Worm (Caenorhabditis elegans): Measurements from ENCODE around the gene R05G6.3.

R05G6.3 gene

DNA sequence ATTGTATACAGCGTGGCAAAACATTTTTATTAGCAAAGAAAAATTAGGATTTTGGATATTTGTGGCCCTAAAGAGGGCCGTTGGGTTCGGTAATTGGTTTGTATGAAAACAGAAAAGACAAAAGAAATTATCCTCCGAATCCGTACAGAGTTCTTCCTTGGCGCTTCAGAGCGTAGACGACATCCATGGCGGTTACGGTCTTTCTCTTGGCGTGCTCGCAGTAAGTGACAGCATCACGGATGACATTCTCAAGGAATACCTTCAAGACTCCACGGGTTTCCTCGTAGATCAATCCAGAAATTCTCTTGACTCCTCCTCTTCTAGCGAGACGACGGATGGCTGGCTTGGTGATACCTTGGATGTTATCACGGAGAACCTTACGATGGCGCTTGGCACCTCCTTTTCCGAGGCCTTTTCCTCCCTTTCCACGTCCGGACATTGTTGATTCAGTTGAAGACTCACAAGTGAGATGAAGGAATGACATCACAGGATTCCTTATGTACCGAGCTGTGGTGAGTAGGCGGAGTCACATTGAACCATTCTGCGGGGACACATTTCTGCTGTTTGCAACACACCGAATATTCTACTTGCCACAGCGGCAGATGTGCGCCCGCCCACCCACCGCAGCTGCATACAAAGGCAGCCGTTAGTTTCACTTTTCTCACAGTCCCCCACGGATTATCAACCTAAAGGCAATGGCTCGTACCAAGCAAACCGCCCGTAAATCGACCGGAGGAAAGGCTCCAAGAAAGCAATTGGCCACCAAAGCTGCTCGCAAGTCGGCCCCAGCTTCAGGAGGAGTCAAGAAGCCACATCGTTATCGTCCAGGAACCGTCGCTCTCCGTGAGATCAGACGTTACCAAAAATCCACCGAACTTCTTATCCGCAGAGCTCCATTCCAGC is 28.5 kb upstream of the R05G6.3 start, which contains the start of the genes his-60 and his-59 (continued):
- peak; percentile 44 for TF ChIP-seq lin-54 (GFP tag; optimal IDR thresholded peaks at IDR 0.05)
- TF ChIP-seq hmg-20 (GFP tag; IDR thresholded peaks at IDR 0.05), result no peak
- peak; percentile 69; the same call in 1 of the 2 replicates for TF ChIP-seq pbrm-1 (GFP tag; IDR thresholded peaks at IDR 0.05)
- 0 out of 2 replicates have a peak, but pooled peaks have one; percentile 58 for TF ChIP-seq cebp-2 (GFP tag; IDR thresholded peaks at IDR 0.05)
- TF ChIP-seq chd-7 (tag; optimal IDR thresholded peaks at IDR 0.05), result no peak
- no peak for TF ChIP-seq aptf-3 (GFP tag; IDR thresholded peaks at IDR 0.05)
- peak; percentile 35 for TF ChIP-seq snpc-4 (GFP tag; optimal IDR thresholded peaks at IDR 0.05)
- TF ChIP-seq snpc-4 (tag; optimal IDR thresholded peaks at IDR 0.05), result peak; percentile 4 to 64 (median 48)
- TF ChIP-seq sea-2 (GFP tag; IDR thresholded peaks at IDR 0.05), result no peak
- 0 out of 2 replicates have a peak, but pooled peaks have one; percentile 12 for TF ChIP-seq aptf-2 (GFP tag; conservative IDR thresholded peaks at IDR 0.05)
- TF ChIP-seq lag-1 (GFP tag; IDR thresholded peaks at IDR 0.05), result no peak
- no peak for TF ChIP-seq gei-17 (GFP tag; optimal IDR thresholded peaks at IDR 0.05)
- TF ChIP-seq nhr-179 (tag; optimal IDR thresholded peaks at IDR 0.05), result no peak
- no peak; the same call in 1 of the 2 replicates for TF ChIP-seq madf-8 (GFP tag; conservative IDR thresholded peaks at IDR 0.05)
- no peak for TF ChIP-seq egl-18 (GFP tag; IDR thresholded peaks at IDR 0.05)
- TF ChIP-seq ets-4 (GFP tag; optimal IDR thresholded peaks at IDR 0.05), result no peak
- TF ChIP-seq B0261.1 (tag; optimal IDR thresholded peaks at IDR 0.05), result no peak
- no peak for TF ChIP-seq K11D2.4 (GFP tag; IDR thresholded peaks at IDR 0.05)
- TF ChIP-seq let-526 (GFP tag; IDR thresholded peaks at IDR 0.05), result no peak
- peak; percentile 93 for TF ChIP-seq Y79H2A.3 (GFP tag; conservative IDR thresholded peaks at IDR 0.05)
- TF ChIP-seq hrde-1 (tag; optimal IDR thresholded peaks at IDR 0.05; ENCODE audit: borderline replicate concordance), result peak; percentile 97
- TF ChIP-seq nfya-2 (GFP tag; IDR thresholded peaks at IDR 0.05), result no peak
- peak; percentile 9 for TF ChIP-seq attf-5 (GFP tag; optimal IDR thresholded peaks at IDR 0.05)
- no peak for TF ChIP-seq snpc-1.1 (tag; optimal IDR thresholded peaks at IDR 0.05; ENCODE audit: insufficient read depth)
- no peak for TF ChIP-seq K12H6.12 (tag; optimal IDR thresholded peaks at IDR 0.05)
- peak; percentile 59 for TF ChIP-seq zim-3 (tag; optimal IDR thresholded peaks at IDR 0.05)
- TF ChIP-seq ceh-100 (GFP tag; IDR thresholded peaks at IDR 0.05), result no peak; the same call in 1 of the 2 replicates
- no peak for TF ChIP-seq cebp-1 (GFP tag; IDR thresholded peaks at IDR 0.05)
- peak; percentile 55 for TF ChIP-seq cebp-1 (tag; optimal IDR thresholded peaks at IDR 0.05)
- no peak for TF ChIP-seq hlh-12 (tag; optimal IDR thresholded peaks at IDR 0.05)
- TF ChIP-seq ama-1 (optimal IDR thresholded peaks at IDR 0.05), result no peak
- peak in 1 of 2 experiments; percentile 83 for TF ChIP-seq ama-1 (GFP tag; optimal IDR thresholded peaks at IDR 0.05)
- no peak; the same call in 1 of the 2 replicates for TF ChIP-seq rcor-1 (GFP tag; IDR thresholded peaks at IDR 0.05)
- TF ChIP-seq nhr-90 (tag; optimal IDR thresholded peaks at IDR 0.05), result peak; percentile 51
- no peak for TF ChIP-seq tbx-9 (tag; optimal IDR thresholded peaks at IDR 0.05; ENCODE audit: borderline replicate concordance)
- no peak for TF ChIP-seq lin-40 (tag; optimal IDR thresholded peaks at IDR 0.05)
- TF ChIP-seq Y53F4B.3 (GFP tag; IDR thresholded peaks at IDR 0.05), result no peak
- no peak for TF ChIP-seq nhr-27 (tag; optimal IDR thresholded peaks at IDR 0.05)
- TF ChIP-seq dox-1 (GFP tag; IDR thresholded peaks at IDR 0.05), result peak; percentile 93
- TF ChIP-seq ztf-25 (GFP tag; IDR thresholded peaks at IDR 0.05), result peak; percentile 28; the same call in 1 of the 2 replicates
- peak; percentile 7 for TF ChIP-seq unc-130 (GFP tag; optimal IDR thresholded peaks at IDR 0.05)
- no peak for TF ChIP-seq let-607 (tag; optimal IDR thresholded peaks at IDR 0.05)
- TF ChIP-seq lsl-1 (GFP tag; optimal IDR thresholded peaks at IDR 0.05), result peak; percentile 59
- TF ChIP-seq F39B2.1 (GFP tag; IDR thresholded peaks at IDR 0.05), result peak; percentile 99
- TF ChIP-seq efl-1 (GFP tag; optimal IDR thresholded peaks at IDR 0.05), result no peak
- no peak for TF ChIP-seq sptf-2 (GFP tag; optimal IDR thresholded peaks at IDR 0.05)
- TF ChIP-seq ceh-79 (tag; optimal IDR thresholded peaks at IDR 0.05), result no peak
